Worm (Caenorhabditis elegans): Measurements from ENCODE around the gene cutl-23.

cutl-23 gene

DNA sequence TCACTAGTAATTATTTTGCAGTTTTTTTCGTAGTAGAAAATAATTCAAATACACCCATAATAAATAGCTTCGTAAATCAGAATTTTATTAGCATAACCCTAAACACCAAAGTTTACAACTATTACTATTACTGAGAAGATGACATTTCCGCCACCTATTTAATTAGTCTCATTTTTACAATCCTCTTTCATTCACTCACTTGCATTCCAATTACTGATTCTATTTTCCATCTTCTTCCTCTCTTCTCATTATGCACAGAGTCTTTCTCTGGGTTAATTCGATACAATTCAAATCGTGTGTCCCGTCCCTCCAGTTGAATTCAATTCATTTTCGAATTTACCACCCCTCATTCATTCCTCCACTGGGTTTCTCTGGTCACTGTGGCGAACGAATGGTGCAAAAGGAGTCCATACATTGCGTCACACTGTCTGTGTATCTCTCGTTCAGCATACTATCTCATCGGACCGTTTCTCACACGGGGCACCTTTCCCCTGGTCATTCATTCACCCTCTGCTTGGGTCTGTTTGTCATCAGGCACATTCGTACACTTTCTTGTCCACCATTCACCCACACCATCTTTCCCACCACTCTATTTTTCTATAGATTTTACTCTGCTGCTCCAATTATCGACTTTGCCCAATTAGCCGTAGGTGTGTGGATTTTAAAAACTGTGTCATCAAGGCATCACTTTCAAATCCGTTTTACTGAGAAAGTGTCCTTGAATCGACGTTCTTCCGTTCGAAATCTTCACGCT lies 49.5 kb upstream of the cutl-23 start:
- no peak for TF ChIP-seq Y79H2A.3 (GFP tag; conservative IDR thresholded peaks at IDR 0.05)
- no peak for TF ChIP-seq rcor-1 (GFP tag; IDR thresholded peaks at IDR 0.05)
- no peak for TF ChIP-seq F10E7.11 (tag; optimal IDR thresholded peaks at IDR 0.05)
- no peak for TF ChIP-seq lin-40 (tag; optimal IDR thresholded peaks at IDR 0.05)
- no peak for TF ChIP-seq efl-1 (GFP tag; optimal IDR thresholded peaks at IDR 0.05)
- no peak for TF ChIP-seq unc-62 (GFP tag; optimal IDR thresholded peaks at IDR 0.05)
- TF ChIP-seq fkh-3 (tag; optimal IDR thresholded peaks at IDR 0.05) = no peak
- no peak for TF ChIP-seq dox-1 (GFP tag; IDR thresholded peaks at IDR 0.05)
- TF ChIP-seq ceh-79 (tag; optimal IDR thresholded peaks at IDR 0.05) = no peak
- TF ChIP-seq C06A6.2 (GFP tag; conservative IDR thresholded peaks at IDR 0.05) = no peak
- no peak for TF ChIP-seq ets-4 (GFP tag; optimal IDR thresholded peaks at IDR 0.05)
- no peak for TF ChIP-seq T26A5.8 (tag; optimal IDR thresholded peaks at IDR 0.05)
- TF ChIP-seq lin-26 (GFP tag; IDR thresholded peaks at IDR 0.05) = no peak
- no peak for TF ChIP-seq hmg-1.2 (GFP tag; IDR thresholded peaks at IDR 0.05)
- no peak for TF ChIP-seq dpl-1 (GFP tag; optimal IDR thresholded peaks at IDR 0.05)

DNA sequence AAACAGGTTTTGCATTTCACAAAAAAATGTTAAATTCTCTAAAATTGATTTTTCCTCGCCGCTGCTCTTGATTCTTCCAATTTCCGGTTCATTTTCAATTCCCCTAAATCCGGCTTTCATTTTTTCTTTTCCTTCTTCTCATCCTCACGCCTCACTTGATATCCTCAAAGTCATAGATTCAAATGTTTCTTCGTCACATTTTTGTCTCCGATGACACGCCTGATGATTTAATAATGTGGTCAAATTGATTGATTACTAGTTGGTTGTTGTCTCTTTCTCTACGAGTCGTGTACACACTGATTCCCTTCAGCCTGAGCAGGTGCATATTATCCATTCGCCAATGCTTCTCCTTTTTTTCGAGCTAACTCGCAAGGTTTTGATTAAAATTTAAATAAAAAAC lies 48.5 kb upstream of the cutl-23 start:
- no peak for TF ChIP-seq ZK185.1 (tag; optimal IDR thresholded peaks at IDR 0.05; ENCODE audit: poor library complexity, severe bottlenecking)

DNA sequence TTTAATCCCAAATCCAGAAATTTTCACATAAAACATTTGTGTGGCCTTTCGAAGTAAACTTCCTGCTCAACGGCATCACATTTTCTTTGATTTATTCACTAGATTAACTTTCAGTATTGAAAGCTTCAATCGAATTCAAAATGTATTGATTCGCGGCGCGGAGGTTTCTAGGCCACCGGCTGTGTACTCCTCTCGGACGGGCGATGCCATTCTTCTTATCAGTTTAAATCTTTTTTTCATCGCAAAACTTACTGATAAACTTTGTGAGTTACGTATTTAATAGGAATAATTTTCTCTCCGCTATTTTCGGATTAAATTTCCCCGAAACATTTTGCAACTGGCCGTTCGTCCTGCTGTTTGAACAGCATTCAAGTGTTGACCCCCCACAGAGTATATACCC lies 48.1 kb upstream of the cutl-23 start:
- TF ChIP-seq ceh-27 (GFP tag; optimal IDR thresholded peaks at IDR 0.05) (peak; percentile 73), mel-28 (tag; optimal IDR thresholded peaks at IDR 0.05; ENCODE audit: borderline replicate concordance) (no peak), Y95B8A.8 (GFP tag; IDR thresholded peaks at IDR 0.05) (no peak), lir-1 (GFP tag; conservative IDR thresholded peaks at IDR 0.05) (0 out of 2 replicates have a peak, but pooled peaks have one; percentile 29), tbp1 (GFP tag; optimal IDR thresholded peaks at IDR 0.05) (peak; percentile 44), mcd-1 (GFP tag; IDR thresholded peaks at IDR 0.05) (peak; percentile 68), ama-1 (optimal IDR thresholded peaks at IDR 0.05) (no peak), ama-1 (GFP tag; optimal IDR thresholded peaks at IDR 0.05) (no peak), bed-2 (GFP tag; IDR thresholded peaks at IDR 0.05) (0 out of 2 replicates have a peak, but pooled peaks have one; percentile 50), athp-1 (tag; optimal IDR thresholded peaks at IDR 0.05) (peak; percentile 12), Y67H2A.10 (GFP tag; conservative IDR thresholded peaks at IDR 0.05) (peak; percentile 62; the same call in 1 of the 2 replicates), let-607 (tag; optimal IDR thresholded peaks at IDR 0.05) (peak in 1 of 2 experiments; percentile 47), Y53G8AR.9 (GFP tag; conservative IDR thresholded peaks at IDR 0.05) (0 out of 2 replicates have a peak, but pooled peaks have one; percentile 53), ccch-3 (GFP tag; optimal IDR thresholded peaks at IDR 0.05) (peak; percentile 36), madf-6 (GFP tag; IDR thresholded peaks at IDR 0.05) (peak; percentile 61; the same call in 1 of the 2 replicates), ceh-100 (GFP tag; IDR thresholded peaks at IDR 0.05) (no peak), tlf-1 (GFP tag; optimal IDR thresholded peaks at IDR 0.05) (peak; percentile 16), chd-7 (tag; optimal IDR thresholded peaks at IDR 0.05) (peak; percentile 20), lin-40 (tag; optimal IDR thresholded peaks at IDR 0.05) (peak; percentile 61), bed-1 (GFP tag; IDR thresholded peaks at IDR 0.05) (no peak), die-1 (tag; optimal IDR thresholded peaks at IDR 0.05) (no peak), nhr-80 (tag; optimal IDR thresholded peaks at IDR 0.05) (peak; percentile 48), zim-3 (tag; optimal IDR thresholded peaks at IDR 0.05) (peak; percentile 5), somi-1 (GFP tag; optimal IDR thresholded peaks at IDR 0.05) (peak; percentile 4), snpc-4 (GFP tag; optimal IDR thresholded peaks at IDR 0.05) (no peak), snpc-4 (tag; optimal IDR thresholded peaks at IDR 0.05) (peak in 3 of 4 experiments; percentile 40 to 42 (median 42)), lsy-27 (tag; optimal IDR thresholded peaks at IDR 0.05; ENCODE audit: borderline replicate concordance, insufficient read depth) (no peak), F49E8.2 (tag; optimal IDR thresholded peaks at IDR 0.05; ENCODE audit: insufficient read depth) (no peak), lin-35 (GFP tag; optimal IDR thresholded peaks at IDR 0.05) (peak in 1 of 3 experiments; percentile 75)
